Worm (Caenorhabditis elegans): Measurements from ENCODE around the gene R05G6.3.
"Not testable (repeated sequence)": the region's sequence is repeated elsewhere in the genome, so short reads cannot be mapped to it uniquely, and the experiment has no call there.

ce11 chrIV:7563850-7564249 is 47.5 kb downstream of the R05G6.3 start, which contains the start of gene F32E10.9:
- TF ChIP-seq aly-2 (tag; optimal IDR thresholded peaks at IDR 0.05); nhr-11 (tag; optimal IDR thresholded peaks at IDR 0.05); unc-62 (GFP tag; optimal IDR thresholded peaks at IDR 0.05); lsy-2 (tag; optimal IDR thresholded peaks at IDR 0.05); skn-1 (tag; optimal IDR thresholded peaks at IDR 0.05): not testable (repeated sequence)

All from whole organism, L1 larva.